Fruit fly (Drosophila melanogaster) whole organism, embryonic: ENCODE results near the gene Kmn2.
A peak's percentile ranks its signal among the peaks of the same experiment; 100 is the strongest.

Experiments
- Atf6 ChIP-seq: fragments of 200-800 bp; sonication (Bioruptor generic); IDR thresholded peaks from 2 replicates; pipeline ENCODE4 v1.3.6; 2022; ENCODE audit warnings: missing biosample characterization, missing genetic modification characterization
- Awh ChIP-seq: fragments of 200-800 bp; sonication (Bioruptor generic); IDR thresholded peaks from 2 replicates; pipeline ENCODE4, ENCODE4 v1.3.6; 2022; ENCODE audit warnings: missing biosample characterization, missing genetic modification characterization
- BtbVII ChIP-seq: fragments of 200-800 bp; sonication (Bioruptor generic); optimal IDR thresholded peaks from 3 replicates; lab custom pipeline; 2017; ENCODE audit warnings: missing biosample characterization, mild to moderate bottlenecking, missing genetic modification characterization
- CG10565 ChIP-seq: fragments of 200-800 bp; sonication (Bioruptor generic); optimal IDR thresholded peaks from 3 replicates; lab custom pipeline; 2016; ENCODE audit warnings: missing biosample characterization, mild to moderate bottlenecking, missing genetic modification characterization
- CG10654 ChIP-seq: fragments of 200-800 bp; sonication (Bioruptor generic); optimal IDR thresholded peaks from 2 replicates; lab custom pipeline; 2016; ENCODE audit warnings: missing biosample characterization, missing genetic modification characterization
- CG11456 ChIP-seq: fragments of 200-800 bp; sonication (Bioruptor generic); IDR thresholded peaks from 3 replicates; pipeline ENCODE4 v1.3.6; 2022; ENCODE audit warnings: missing biosample characterization, missing genetic modification characterization
- CG12155 ChIP-seq: fragments of 200-800 bp; sonication (Bioruptor generic); optimal IDR thresholded peaks from 3 replicates; lab custom pipeline; 2016; ENCODE audit warnings: missing biosample characterization, missing genetic modification characterization
- CG13296 ChIP-seq: fragments of 200-800 bp; sonication (Bioruptor generic); optimal IDR thresholded peaks from 3 replicates; lab custom pipeline; 2018; ENCODE audit warnings: missing biosample characterization, mild to moderate bottlenecking, missing genetic modification characterization
- CG13424 ChIP-seq: fragments of 200-800 bp; sonication (Bioruptor generic); optimal IDR thresholded peaks from 2 replicates; lab custom pipeline; 2019; ENCODE audit warnings: missing biosample characterization, mild to moderate bottlenecking, missing genetic modification characterization, moderate library complexity
- CG15479 ChIP-seq: fragments of 200-800 bp; sonication (Bioruptor generic); optimal IDR thresholded peaks from 3 replicates; lab custom pipeline; 2019; ENCODE audit warnings: missing biosample characterization, mild to moderate bottlenecking, missing genetic modification characterization, moderate library complexity
- CG15514 ChIP-seq: fragments of 200-800 bp; sonication (Bioruptor generic); optimal IDR thresholded peaks from 3 replicates; lab custom pipeline; 2017; ENCODE audit warnings: missing biosample characterization, missing genetic modification characterization, mild to moderate bottlenecking, moderate library complexity, missing genetic modification reagents
- CG15601 ChIP-seq: fragments of 200-800 bp; sonication (Bioruptor generic); optimal IDR thresholded peaks from 3 replicates; lab custom pipeline; 2019; ENCODE audit warnings: missing biosample characterization, mild to moderate bottlenecking, missing genetic modification characterization, moderate library complexity
- CG16779 ChIP-seq: fragments of 200-800 bp; sonication (Bioruptor generic); IDR thresholded peaks from 2 replicates; pipeline ENCODE4 v1.3.6; 2022; ENCODE audit warnings: missing biosample characterization, missing genetic modification characterization
- CG16815 ChIP-seq: fragments of 200-800 bp; sonication (Bioruptor generic); optimal IDR thresholded peaks from 3 replicates; lab custom pipeline; 2017; ENCODE audit warnings: missing biosample characterization, mild to moderate bottlenecking, missing genetic modification characterization
- CG17612 ChIP-seq: fragments of 200-800 bp; sonication (Bioruptor generic); IDR thresholded peaks from 2 replicates; pipeline ENCODE4 v1.3.6; 2022; ENCODE audit warnings: missing biosample characterization, missing genetic modification characterization
- CG17829 ChIP-seq: fragments of 200-800 bp; optimal IDR thresholded peaks from 2 replicates; lab custom pipeline; 2019; ENCODE audit warnings: missing biosample characterization, mild to moderate bottlenecking, missing genetic modification characterization, moderate library complexity
- CG18619 ChIP-seq: fragments of 200-800 bp; sonication (Bioruptor generic); optimal IDR thresholded peaks from 3 replicates; lab custom pipeline; 2017; ENCODE audit warnings: missing biosample characterization, mild to moderate bottlenecking, missing genetic modification characterization
- CG2199 ChIP-seq: fragments of 200-800 bp; sonication (Bioruptor generic); IDR thresholded peaks from 3 replicates; pipeline ENCODE4 v1.3.6; 2022; ENCODE audit warnings: missing biosample characterization, missing genetic modification characterization
- CG32532 ChIP-seq: fragments of 200-800 bp; sonication (Bioruptor generic); IDR thresholded peaks from 2 replicates; pipeline ENCODE4 v1.3.6; 2022; ENCODE audit warnings: missing biosample characterization, missing genetic modification characterization
- CG4282 ChIP-seq: fragments of 200-800 bp; sonication (Bioruptor generic); optimal IDR thresholded peaks from 2 replicates; lab custom pipeline; 2016; ENCODE audit warnings: missing biosample characterization, missing genetic modification characterization
- CG6254 ChIP-seq: fragments of 200-800 bp; sonication (Bioruptor generic); optimal IDR thresholded peaks from 3 replicates; lab custom pipeline; 2017; ENCODE audit warnings: mild to moderate bottlenecking, missing biosample characterization, missing genetic modification reagents, missing genetic modification characterization
- CG6683 ChIP-seq: fragments of 200-800 bp; sonication (Bioruptor generic); optimal IDR thresholded peaks from 2 replicates; lab custom pipeline; 2017; ENCODE audit warnings: missing biosample characterization, mild to moderate bottlenecking, missing genetic modification characterization, missing genetic modification reagents
- CG7987 ChIP-seq: fragments of 200-800 bp; sonication (Bioruptor generic); optimal IDR thresholded peaks from 2 replicates; lab custom pipeline; 2018; ENCODE audit warnings: missing biosample characterization, mild to moderate bottlenecking, missing genetic modification characterization, moderate library complexity
- H15 ChIP-seq: fragments of 200-800 bp; sonication (Bioruptor generic); IDR thresholded peaks from 3 replicates; pipeline ENCODE4 v1.3.6; 2022; ENCODE audit warnings: missing biosample characterization, missing genetic modification characterization
- H2.0 ChIP-seq: fragments of 200-800 bp; sonication (Bioruptor generic); IDR thresholded peaks from 2 replicates; pipeline ENCODE4 v1.3.6; 2022; ENCODE audit warnings: missing biosample characterization, missing genetic modification characterization
- Kr ChIP-seq: fragments of 200-800 bp; sonication (Bioruptor generic); optimal IDR thresholded peaks from 2 replicates; lab custom pipeline; 2017; ENCODE audit warnings: missing biosample characterization, mild to moderate bottlenecking, missing genetic modification characterization
- NC2α ChIP-seq: fragments of 200-800 bp; sonication (Bioruptor generic); optimal IDR thresholded peaks from 2 replicates; lab custom pipeline; 2016; ENCODE audit warnings: missing biosample characterization, missing genetic modification characterization
- Sry-β ChIP-seq: fragments of 200-800 bp; sonication (Bioruptor generic); optimal IDR thresholded peaks from 2 replicates; lab custom pipeline; 2018; ENCODE audit warnings: missing biosample characterization, mild to moderate bottlenecking, missing genetic modification characterization, moderate library complexity
- Xrp1 ChIP-seq: fragments of 200-800 bp; sonication (Bioruptor generic); IDR thresholded peaks from 2 replicates; pipeline ENCODE4 v1.3.6; 2022; ENCODE audit warnings: missing biosample characterization, missing genetic modification characterization
- al ChIP-seq: fragments of 200-800 bp; sonication (Bioruptor generic); IDR thresholded peaks from 2 replicates; pipeline ENCODE4 v1.3.6; 2022; ENCODE audit warnings: missing biosample characterization, missing genetic modification characterization
- bowl ChIP-seq: fragments of 200-800 bp; sonication (Bioruptor generic); IDR thresholded peaks from 2 replicates; pipeline ENCODE4 v1.3.6; 2022; ENCODE audit warnings: missing biosample characterization, missing genetic modification characterization
- cg ChIP-seq: fragments of 200-800 bp; sonication (Bioruptor generic); optimal IDR thresholded peaks from 3 replicates; lab custom pipeline; 2019; ENCODE audit warnings: missing biosample characterization, mild to moderate bottlenecking, missing genetic modification characterization, moderate library complexity
- chn ChIP-seq: fragments of 200-800 bp; sonication (Bioruptor generic); optimal IDR thresholded peaks from 2 replicates; lab custom pipeline; 2016; ENCODE audit warnings: missing biosample characterization, missing genetic modification characterization
- dmrt99B ChIP-seq: fragments of 200-800 bp; sonication (Bioruptor generic); optimal IDR thresholded peaks from 2 replicates; lab custom pipeline; 2018; ENCODE audit warnings: missing biosample characterization, mild to moderate bottlenecking, missing genetic modification characterization, moderate library complexity
- dpn ChIP-seq, 2 experiments: fragments of 200-800 bp; sonication (Bioruptor generic); optimal IDR thresholded peaks; 3 replicates each; lab custom pipeline; 2016; ENCODE audit warnings: missing biosample characterization in 2 of 2, missing genetic modification characterization in 2 of 2
- emc ChIP-seq: fragments of 200-800 bp; sonication (Bioruptor generic); optimal IDR thresholded peaks from 2 replicates; lab custom pipeline; 2016; ENCODE audit warnings: missing biosample characterization, missing genetic modification characterization
- eyg ChIP-seq: fragments of 200-800 bp; sonication (Bioruptor generic); optimal IDR thresholded peaks from 3 replicates; lab custom pipeline; 2016; ENCODE audit warnings: missing biosample characterization, missing genetic modification characterization
- fd64A ChIP-seq: fragments of 200-800 bp; sonication (Bioruptor generic); optimal IDR thresholded peaks from 3 replicates; lab custom pipeline; 2018; ENCODE audit warnings: missing biosample characterization, mild to moderate bottlenecking, missing genetic modification characterization
- klu ChIP-seq: fragments of 200-800 bp; sonication (Bioruptor generic); IDR thresholded peaks from 2 replicates; pipeline ENCODE4 v1.3.6; 2022; ENCODE audit warnings: missing biosample characterization, missing genetic modification characterization
- lbe ChIP-seq: fragments of 200-800 bp; sonication (Bioruptor generic); optimal IDR thresholded peaks from 2 replicates; lab custom pipeline; 2016; ENCODE audit warnings: missing biosample characterization, mild to moderate bottlenecking, missing genetic modification characterization
- nom ChIP-seq: fragments of 200-800 bp; sonication (Bioruptor generic); optimal IDR thresholded peaks from 2 replicates; lab custom pipeline; 2017; ENCODE audit warnings: missing biosample characterization, missing genetic modification characterization, mild to moderate bottlenecking, moderate library complexity, missing genetic modification reagents
- org-1 ChIP-seq: fragments of 200-800 bp; sonication (Bioruptor generic); optimal IDR thresholded peaks from 2 replicates; lab custom pipeline; 2017; ENCODE audit warnings: missing biosample characterization, missing genetic modification characterization
- p53 ChIP-seq: fragments of 200-800 bp; sonication (Bioruptor generic); optimal IDR thresholded peaks from 2 replicates; lab custom pipeline; 2016; ENCODE audit warnings: missing biosample characterization, missing genetic modification characterization
- seq ChIP-seq: fragments of 200-800 bp; sonication (Bioruptor generic); IDR thresholded peaks from 2 replicates; pipeline ENCODE4 v1.3.6; 2022; ENCODE audit warnings: missing biosample characterization, missing genetic modification characterization
- stwl ChIP-seq: fragments of 200-800 bp; sonication (Bioruptor generic); optimal IDR thresholded peaks from 3 replicates; lab custom pipeline; 2018; ENCODE audit warnings: missing biosample characterization, mild to moderate bottlenecking, missing genetic modification characterization, moderate library complexity
- tap ChIP-seq: fragments of 200-800 bp; optimal IDR thresholded peaks from 3 replicates; lab custom pipeline; 2019; ENCODE audit warnings: missing biosample characterization, mild to moderate bottlenecking, missing genetic modification characterization, moderate library complexity
- vvl ChIP-seq: fragments of 200-800 bp; sonication (Bioruptor generic); IDR thresholded peaks from 2 replicates; pipeline ENCODE4 v1.3.6; 2022; ENCODE audit warnings: missing biosample characterization, missing genetic modification characterization
- zen2 ChIP-seq: fragments of 200-800 bp; sonication (Bioruptor generic); IDR thresholded peaks from 3 replicates; pipeline ENCODE4 v1.3.6; 2022; ENCODE audit warnings: missing biosample characterization, missing genetic modification characterization; ENCODE audit not compliant: partially characterized antibody
- zfh2 ChIP-seq: fragments of 200-800 bp; sonication (Bioruptor generic); optimal IDR thresholded peaks from 2 replicates; lab custom pipeline; 2016; ENCODE audit warnings: missing biosample characterization, missing genetic modification characterization

Kmn2 gene

DNA sequence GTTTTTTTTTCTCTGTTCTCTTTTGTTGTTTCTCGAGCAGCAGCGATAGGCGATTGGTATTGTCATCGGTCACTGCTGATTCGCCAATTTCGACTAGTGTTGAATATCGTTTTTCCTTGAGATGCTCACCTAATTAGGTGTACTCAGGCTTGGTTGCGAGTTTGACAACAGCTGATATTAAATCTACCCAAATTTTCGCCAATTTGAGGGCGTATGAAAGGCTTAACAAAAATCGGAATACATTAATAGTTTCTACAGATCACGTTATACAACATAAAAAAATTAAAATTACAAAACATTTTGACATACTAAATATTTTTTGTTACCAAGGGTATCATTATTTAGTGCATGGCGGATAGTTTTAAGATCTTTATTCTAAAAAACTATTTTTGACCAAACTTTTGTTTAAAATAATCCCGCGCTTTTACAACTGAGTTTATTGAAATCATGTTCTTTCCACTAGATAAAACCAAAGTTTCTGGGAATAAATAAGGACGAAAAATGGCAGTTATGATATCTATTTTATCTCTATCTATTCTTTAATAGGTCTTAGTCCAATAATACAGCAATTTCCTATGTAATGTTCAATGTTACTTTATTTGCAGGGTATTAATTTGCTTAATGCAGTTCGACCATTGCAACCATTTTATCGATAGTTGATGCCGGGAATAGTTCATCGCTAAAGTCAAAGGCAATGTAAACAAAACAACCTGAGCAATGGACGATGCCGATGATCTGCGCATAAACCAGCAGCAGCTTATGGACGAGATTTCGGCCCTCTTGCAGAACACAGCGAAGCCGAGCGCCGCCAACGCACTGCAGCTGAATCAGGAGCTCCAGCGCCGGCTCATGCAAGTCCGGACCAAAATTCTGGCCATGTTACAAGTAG, 12.3 kb upstream of the Kmn2 start, which contains the start of the genes CG10435 and Pbp95 (continued):
- TF ChIP-seq al (GFP tag; lab: Robert Waterston, UW) (peak; percentile 53), CG15601 (tag; lab: Kevin White, UChicago) (no peak), CG18619 (peak; percentile 51), cg (no peak), CG2199 (no peak), tap (tag; lab: Kevin White, UChicago) (no peak), nom (GFP tag; lab: Kevin White, UChicago) (no peak), klu (GFP tag; lab: Robert Waterston, UW) (no peak), CG13424 (tag; lab: Kevin White, UChicago) (peak; percentile 25), eyg (GFP tag; lab: Kevin White, UChicago) (no peak), CG11456 (GFP tag; lab: Robert Waterston, UW) (peak; percentile 66), CG6683 (GFP tag; lab: Kevin White, UChicago) (no peak), CG17829 (tag; lab: Kevin White, UChicago) (peak; percentile 18), zfh2 (peak; percentile 68), CG16779 (GFP tag; lab: Robert Waterston, UW) (no peak), fd64A (no peak), H15 (GFP tag; lab: Robert Waterston, UW) (peak; percentile 35; the same call in 1 of the 3 replicates), vvl (GFP tag; lab: Robert Waterston, UW) (peak; percentile 82), BtbVII (no peak), chn (GFP tag; lab: Kevin White, UChicago) (peak; percentile 40), org-1 (GFP tag; lab: Kevin White, UChicago) (no peak), CG16815 (GFP tag; lab: Kevin White, UChicago) (peak; percentile 41), NC2α (no peak), Awh (GFP tag; lab: Robert Waterston, UW) (no peak), CG15514 (GFP tag; lab: Kevin White, UChicago) (peak; percentile 86), CG7987 (GFP tag; lab: Kevin White, UChicago) (peak; percentile 5), CG10565 (GFP tag; lab: Kevin White, UChicago) (no peak), CG32532 (GFP tag; lab: Robert Waterston, UW) (peak; percentile 58), Atf6 (GFP tag; lab: Robert Waterston, UW) (peak; percentile 37; the same call in 1 of the 2 replicates), p53 (GFP tag; lab: Kevin White, UChicago) (peak; percentile 24), CG12155 (peak; percentile 55), seq (GFP tag; lab: Robert Waterston, UW) (peak; percentile 33; the same call in 1 of the 2 replicates), Kr (GFP tag; lab: Kevin White, UChicago) (no peak), emc (GFP tag; lab: Kevin White, UChicago) (no peak), CG17612 (no peak), lbe (GFP tag; lab: Kevin White, UChicago) (peak; percentile 58), bowl (GFP tag; lab: Robert Waterston, UW) (no peak), stwl (tag; lab: Kevin White, UChicago) (peak; percentile 13), dmrt99B (tag; lab: Kevin White, UChicago) (no peak), dpn (GFP tag; optimal IDR thresholded peaks at IDR 0.05; lab: Kevin White, UChicago) (peak; percentile 43 to 48), CG6254 (peak; percentile 30), CG4282 (GFP tag; lab: Kevin White, UChicago) (no peak), H2.0 (GFP tag; lab: Robert Waterston, UW) (peak; percentile 58; the same call in 1 of the 2 replicates), CG15479 (GFP tag; lab: Kevin White, UChicago) (no peak), Sry-β (GFP tag; lab: Kevin White, UChicago) (peak; percentile 87), CG13296 (no peak), CG10654 (GFP tag; lab: Kevin White, UChicago) (no peak), zen2 (GFP tag; lab: Robert Waterston, UW) (peak; percentile 61; the same call in 2 of the 3 replicates), Xrp1 (GFP tag; lab: Robert Waterston, UW) (peak; percentile 53; the same call in 1 of the 2 replicates)
